Worm (Caenorhabditis elegans): ENCODE measurements around the gene str-16.

ce11 chrV:3281523-3281922 is 44.8 kb downstream of the str-16 start, which contains the start of gene T28A11.25:
- TF ChIP-seq F26F4.8 (GFP tag; conservative IDR thresholded peaks at IDR 0.05) (no peak), nhr-11 (tag; optimal IDR thresholded peaks at IDR 0.05) (no peak), fkh-10 (GFP tag; optimal IDR thresholded peaks at IDR 0.05) (no peak), aly-2 (tag; optimal IDR thresholded peaks at IDR 0.05) (no peak), mxl-3 (GFP tag; optimal IDR thresholded peaks at IDR 0.05) (no peak)

Measured in whole organism, L4 larva.